Fruit fly (Drosophila melanogaster): ENCODE results near the gene CG7518.

DNA sequence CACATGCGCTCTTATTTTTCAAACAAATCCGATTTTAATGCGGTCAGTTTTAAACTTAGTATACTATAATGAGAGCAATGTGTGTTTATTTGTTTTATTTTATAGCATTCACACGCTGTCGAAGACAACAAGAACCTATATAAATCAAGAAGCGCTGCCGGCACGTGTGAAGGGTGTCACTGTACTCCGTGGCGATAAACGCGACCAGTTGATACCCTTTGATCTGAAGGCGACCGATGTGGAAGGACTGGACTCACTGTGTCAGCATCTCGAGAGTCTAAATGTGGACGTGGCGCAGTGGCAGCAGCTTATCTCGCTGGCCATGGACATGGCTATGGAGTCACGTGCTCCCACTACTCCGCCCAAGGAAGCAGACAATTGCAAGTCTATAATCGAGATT is 35.3 kb upstream of the CG7518 start:
- TF ChIP-seq usp (GFP tag; optimal IDR thresholded peaks at IDR 0.05) (no peak), CG8478 (optimal IDR thresholded peaks at IDR 0.05) (no peak), psq (optimal IDR thresholded peaks at IDR 0.05) (no peak)
